Fruit fly (Drosophila melanogaster) whole organism, embryonic: ENCODE measurements around the gene mRpL24.

Experiments
- Atf6 ChIP-seq: fragments of 200-800 bp; sonication (Bioruptor generic); IDR thresholded peaks from 2 replicates; pipeline ENCODE4 v1.3.6; 2022; ENCODE audit warnings: missing biosample characterization, missing genetic modification characterization
- CG14860 ChIP-seq: fragments of 200-800 bp; sonication (Bioruptor generic); IDR thresholded peaks from 3 replicates; pipeline ENCODE4 v1.3.6; 2022; ENCODE audit warnings: missing biosample characterization, missing genetic modification characterization; ENCODE audit not compliant: partially characterized antibody
- CG16813 ChIP-seq: fragments of 200-800 bp; sonication (Bioruptor generic); IDR thresholded peaks from 3 replicates; pipeline ENCODE4 v1.3.6; 2022; ENCODE audit warnings: missing biosample characterization, missing genetic modification characterization; ENCODE audit not compliant: partially characterized antibody
- CG17612 ChIP-seq: fragments of 200-800 bp; sonication (Bioruptor generic); IDR thresholded peaks from 2 replicates; pipeline ENCODE4 v1.3.6; 2022; ENCODE audit warnings: missing biosample characterization, missing genetic modification characterization
- CG17829 ChIP-seq: fragments of 200-800 bp; optimal IDR thresholded peaks from 2 replicates; lab custom pipeline; 2019; ENCODE audit warnings: missing biosample characterization, mild to moderate bottlenecking, missing genetic modification characterization, moderate library complexity
- CG18011 ChIP-seq: fragments of 200-800 bp; sonication (Bioruptor generic); optimal IDR thresholded peaks from 2 replicates; lab custom pipeline; 2017; ENCODE audit warnings: missing biosample characterization, missing genetic modification characterization, mild to moderate bottlenecking, moderate library complexity, missing genotype
- CG18262 ChIP-seq: fragments of 200-800 bp; optimal IDR thresholded peaks from 3 replicates; lab custom pipeline; 2019; ENCODE audit warnings: missing biosample characterization, mild to moderate bottlenecking, missing genetic modification characterization, moderate library complexity
- CG18476 ChIP-seq: fragments of 200-800 bp; sonication (Bioruptor generic); optimal IDR thresholded peaks from 2 replicates; lab custom pipeline; 2016; ENCODE audit warnings: missing biosample characterization, mild to moderate bottlenecking, missing genetic modification characterization
- CG18599 ChIP-seq: fragments of 200-800 bp; sonication (Bioruptor generic); optimal IDR thresholded peaks from 3 replicates; lab custom pipeline; 2017; ENCODE audit warnings: missing biosample characterization, missing genetic modification characterization, mild to moderate bottlenecking, moderate library complexity, missing genetic modification reagents
- CG2712 ChIP-seq: fragments of 200-800 bp; optimal IDR thresholded peaks from 3 replicates; lab custom pipeline; 2019; ENCODE audit warnings: missing biosample characterization, mild to moderate bottlenecking, missing genetic modification characterization, moderate library complexity
- CG2875 ChIP-seq: fragments of 200-800 bp; sonication (Bioruptor generic); optimal IDR thresholded peaks from 2 replicates; lab custom pipeline; 2017; ENCODE audit warnings: missing biosample characterization, mild to moderate bottlenecking, missing genetic modification characterization, missing genetic modification reagents
- CG31388 ChIP-seq: fragments of 200-800 bp; sonication (Bioruptor generic); optimal IDR thresholded peaks from 2 replicates; lab custom pipeline; 2016; ENCODE audit warnings: missing biosample characterization, missing genetic modification characterization
- CG31441 ChIP-seq: fragments of 200-800 bp; sonication (Bioruptor generic); IDR thresholded peaks from 2 replicates; pipeline ENCODE4 v1.3.6; 2022; ENCODE audit warnings: missing biosample characterization, missing genetic modification characterization
- CG7372 ChIP-seq: fragments of 200-800 bp; sonication (Bioruptor generic); IDR thresholded peaks from 2 replicates; pipeline ENCODE4 v1.3.6; 2022; ENCODE audit warnings: missing biosample characterization, missing genetic modification characterization
- CG9797 ChIP-seq: fragments of 200-800 bp; sonication (Bioruptor generic); optimal IDR thresholded peaks from 3 replicates; lab custom pipeline; 2018; ENCODE audit warnings: missing biosample characterization, mild to moderate bottlenecking, missing genetic modification characterization
- CG9817 ChIP-seq: fragments of 200-800 bp; sonication (Bioruptor generic); optimal IDR thresholded peaks from 2 replicates; lab custom pipeline; 2018; ENCODE audit warnings: missing biosample characterization, mild to moderate bottlenecking, missing genetic modification characterization, moderate library complexity
- CHES-1-like ChIP-seq: fragments of 200-800 bp; sonication (Bioruptor generic); optimal IDR thresholded peaks from 2 replicates; lab custom pipeline; 2016; ENCODE audit warnings: missing biosample characterization, missing genetic modification characterization
- D ChIP-seq, 2 experiments: fragments of 200-800 bp in 1 of 2; fragments of >200 bp in 1 of 2; sonication (Bioruptor generic) in 1 of 2; optimal IDR thresholded peaks; 2 replicates in 1 of 2; 3 replicates in 1 of 2; lab custom pipeline; 2017; ENCODE audit warnings: mild to moderate bottlenecking in 1 of 2, missing biosample characterization in 1 of 2, missing genetic modification characterization in 1 of 2, missing genetic modification reagents in 1 of 2
- D19B ChIP-seq: fragments of 200-800 bp; sonication (Bioruptor generic); optimal IDR thresholded peaks from 2 replicates; lab custom pipeline; 2017; ENCODE audit warnings: missing biosample characterization, mild to moderate bottlenecking, missing genetic modification characterization
- Dbx ChIP-seq: fragments of 200-800 bp; sonication (Bioruptor generic); IDR thresholded peaks from 3 replicates; pipeline ENCODE4 v1.3.6; 2022; ENCODE audit warnings: missing biosample characterization, missing genetic modification characterization
- ERR ChIP-seq: fragments of 200-800 bp; sonication (Bioruptor generic); optimal IDR thresholded peaks from 2 replicates; lab custom pipeline; 2016; ENCODE audit warnings: missing biosample characterization, missing genetic modification characterization
- HLH3B ChIP-seq: fragments of 200-800 bp; sonication (Bioruptor generic); IDR thresholded peaks from 2 replicates; pipeline ENCODE4 v1.3.6; 2022; ENCODE audit warnings: missing biosample characterization, missing genetic modification characterization
- Hr39 ChIP-seq: fragments of >200 bp; optimal IDR thresholded peaks from 2 replicates; lab custom pipeline; 2017
- Hsf ChIP-seq: fragments of 200-800 bp; sonication (Bioruptor generic); optimal IDR thresholded peaks from 3 replicates; lab custom pipeline; 2016; ENCODE audit warnings: missing biosample characterization, missing genetic modification characterization
- Oaz ChIP-seq: fragments of 200-800 bp; sonication (Bioruptor generic); IDR thresholded peaks from 2 replicates; pipeline ENCODE4 v1.3.6; 2022; ENCODE audit warnings: missing biosample characterization, missing genetic modification characterization
- Rfx ChIP-seq: fragments of 200-800 bp; sonication (Bioruptor generic); IDR thresholded peaks from 2 replicates; pipeline ENCODE4 v1.3.6; 2022; ENCODE audit warnings: missing biosample characterization, missing genetic modification characterization
- al ChIP-seq: fragments of 200-800 bp; sonication (Bioruptor generic); IDR thresholded peaks from 2 replicates; pipeline ENCODE4 v1.3.6; 2022; ENCODE audit warnings: missing biosample characterization, missing genetic modification characterization
- ase ChIP-seq: fragments of 200-800 bp; sonication (Bioruptor generic); IDR thresholded peaks from 3 replicates; pipeline ENCODE4 v1.3.6; 2022; ENCODE audit warnings: missing biosample characterization, missing genetic modification characterization
- bab2 ChIP-seq: fragments of 200-800 bp; sonication (Bioruptor generic); optimal IDR thresholded peaks from 2 replicates; lab custom pipeline; 2016; ENCODE audit warnings: missing biosample characterization, missing genetic modification characterization
- bcd ChIP-seq: fragments of 200-800 bp; sonication (Bioruptor generic); optimal IDR thresholded peaks from 2 replicates; lab custom pipeline; 2017; ENCODE audit warnings: missing biosample characterization, mild to moderate bottlenecking, missing genetic modification characterization
- corto ChIP-seq: fragments of 200-800 bp; sonication (Bioruptor generic); optimal IDR thresholded peaks from 2 replicates; lab custom pipeline; 2016; ENCODE audit warnings: missing biosample characterization, mild to moderate bottlenecking, missing genetic modification characterization, moderate library complexity
- crp ChIP-seq, 2 experiments: fragments of 200-800 bp; sonication (Bioruptor generic); optimal IDR thresholded peaks; 2 replicates in 1 of 2; 3 replicates in 1 of 2; lab custom pipeline; 2017; ENCODE audit warnings: missing biosample characterization in 2 of 2, missing genetic modification characterization in 2 of 2, mild to moderate bottlenecking in 1 of 2, moderate library complexity in 1 of 2
- dpn ChIP-seq, 2 experiments: fragments of 200-800 bp; sonication (Bioruptor generic); optimal IDR thresholded peaks; 3 replicates each; lab custom pipeline; 2016; ENCODE audit warnings: missing biosample characterization in 2 of 2, missing genetic modification characterization in 2 of 2
- grau ChIP-seq: fragments of 200-800 bp; optimal IDR thresholded peaks from 3 replicates; lab custom pipeline; 2019; ENCODE audit warnings: missing biosample characterization, mild to moderate bottlenecking, missing genetic modification characterization, moderate library complexity
- gro ChIP-seq: fragments of 200-800 bp; sonication (Bioruptor generic); optimal IDR thresholded peaks from 2 replicates; lab custom pipeline; 2016; ENCODE audit warnings: missing biosample characterization, missing genetic modification characterization
- gt ChIP-seq: fragments of 200-800 bp; sonication (Bioruptor generic); IDR thresholded peaks from 2 replicates; pipeline ENCODE4 v1.3.6; 2022; ENCODE audit warnings: missing biosample characterization, missing genetic modification characterization
- jigr1 ChIP-seq: fragments of 200-800 bp; sonication (Bioruptor generic); IDR thresholded peaks from 3 replicates; pipeline ENCODE4 v1.3.6; 2022; ENCODE audit warnings: missing biosample characterization, missing genetic modification characterization
- kah ChIP-seq: fragments of 200-800 bp; sonication (Bioruptor generic); optimal IDR thresholded peaks from 2 replicates; lab custom pipeline; 2018; ENCODE audit warnings: missing biosample characterization, mild to moderate bottlenecking, missing genetic modification characterization
- nerfin-1 ChIP-seq: fragments of 200-800 bp; sonication (Bioruptor generic); optimal IDR thresholded peaks from 3 replicates; lab custom pipeline; 2019; ENCODE audit warnings: missing biosample characterization, mild to moderate bottlenecking, missing genetic modification characterization, moderate library complexity
- nerfin-2 ChIP-seq: fragments of 200-800 bp; sonication (Bioruptor generic); IDR thresholded peaks from 2 replicates; pipeline ENCODE4 v1.3.6; 2022; ENCODE audit warnings: missing biosample characterization, missing genetic modification characterization; ENCODE audit not compliant: partially characterized antibody
- otp ChIP-seq: fragments of 200-800 bp; sonication (Bioruptor generic); IDR thresholded peaks from 3 replicates; pipeline ENCODE4, ENCODE4 v1.3.6; 2022; ENCODE audit warnings: missing biosample characterization, missing genetic modification characterization
- pan ChIP-seq, 4 experiments: fragments of >200 bp in 3 of 4; fragments of 200-800 bp in 1 of 4; sonication (Bioruptor generic) in 1 of 4; optimal IDR thresholded peaks in 3 of 4; IDR thresholded peaks in 1 of 4; 2 replicates each; pipeline versions ENCODE4 v1.3.6 to Lab custom; 2017 to 2022; ENCODE audit warnings: missing biosample characterization in 2 of 4, missing genetic modification characterization in 2 of 4, mixed read lengths in 1 of 4
- row ChIP-seq: fragments of 200-800 bp; sonication (Bioruptor generic); IDR thresholded peaks from 3 replicates; pipeline ENCODE4 v1.3.6; 2022; ENCODE audit warnings: missing biosample characterization, missing genetic modification characterization
- sim ChIP-seq: fragments of 200-800 bp; sonication (Bioruptor generic); IDR thresholded peaks from 2 replicates; pipeline ENCODE4 v1.3.6; 2022; ENCODE audit warnings: missing biosample characterization, missing genetic modification characterization
- sima ChIP-seq: fragments of 200-800 bp; sonication (Bioruptor generic); optimal IDR thresholded peaks from 2 replicates; lab custom pipeline; 2016; ENCODE audit warnings: missing biosample characterization, missing genetic modification characterization
- slp2 ChIP-seq: fragments of 200-800 bp; sonication (Bioruptor generic); optimal IDR thresholded peaks from 2 replicates; lab custom pipeline; 2016; ENCODE audit warnings: missing biosample characterization, missing genetic modification characterization
- sob ChIP-seq: fragments of 200-800 bp; sonication (Bioruptor generic); IDR thresholded peaks from 2 replicates; pipeline ENCODE4 v1.3.6; 2022; ENCODE audit warnings: missing biosample characterization, missing genetic modification characterization
- sug ChIP-seq: fragments of 200-800 bp; optimal IDR thresholded peaks from 2 replicates; lab custom pipeline; 2019; ENCODE audit warnings: missing biosample characterization, mild to moderate bottlenecking, missing genetic modification characterization, moderate library complexity
- zen ChIP-seq: fragments of 200-800 bp; sonication (Bioruptor generic); optimal IDR thresholded peaks from 3 replicates; lab custom pipeline; 2018; ENCODE audit warnings: missing biosample characterization, mild to moderate bottlenecking, missing genetic modification characterization, moderate library complexity

Gene mRpL24

dm6 chr2L:4976988-4977551 is 31.9 kb upstream of the mRpL24 start, which contains the start of the genes Gmd and CG3792 (continued):
- TF ChIP-seq HLH3B (GFP tag; lab: Robert Waterston, UW) (peak; percentile 95), al (GFP tag; lab: Robert Waterston, UW) (peak; percentile 96), D19B (GFP tag; lab: Kevin White, UChicago) (peak; percentile 85), CG14860 (peak; percentile 92), Hr39 (lab: Kevin White, UChicago) (no peak), nerfin-2 (GFP tag; lab: Robert Waterston, UW) (peak; percentile 92), Rfx (peak; percentile 97), sug (peak; percentile 93), CG18262 (tag; lab: Kevin White, UChicago) (peak; percentile 97), CG17612 (peak; percentile 91), CHES-1-like (peak; percentile 92), Oaz (peak; percentile 89), CG31388 (GFP tag; lab: Kevin White, UChicago) (peak; percentile 88), CG16813 (GFP tag; lab: Robert Waterston, UW) (peak; percentile 84), gro (GFP tag; lab: Kevin White, UChicago) (peak; percentile 87), bab2 (GFP tag; lab: Kevin White, UChicago) (peak; percentile 91), gt (peak; percentile 87), row (GFP tag; lab: Robert Waterston, UW) (peak; percentile 99), CG2875 (peak; percentile 88), corto (no peak), sob (GFP tag; lab: Robert Waterston, UW) (peak; percentile 97), slp2 (GFP tag; lab: Kevin White, UChicago) (peak; percentile 94), grau (tag; lab: Kevin White, UChicago) (peak; percentile 95), CG9797 (peak; percentile 45), CG18599 (GFP tag; lab: Kevin White, UChicago) (peak; percentile 96), bcd (peak; percentile 94), pan (optimal IDR thresholded peaks at IDR 0.05; lab: Kevin White, UChicago) (no peak), pan (GFP tag; optimal IDR thresholded peaks at IDR 0.05 in 1 of 2, IDR thresholded peaks at IDR 0.05 in 1 of 2) (peak in 1 of 2 experiments; percentile 96), ERR (GFP tag; lab: Kevin White, UChicago) (peak; percentile 90), CG18011 (GFP tag; lab: Kevin White, UChicago) (peak; percentile 84), sima (GFP tag; lab: Kevin White, UChicago) (peak; percentile 77), sim (GFP tag; lab: Robert Waterston, UW) (peak; percentile 94), nerfin-1 (tag; lab: Kevin White, UChicago) (peak; percentile 93), CG18476 (GFP tag; lab: Kevin White, UChicago) (peak; percentile 93), crp (GFP tag; optimal IDR thresholded peaks at IDR 0.05; lab: Kevin White, UChicago) (peak in 1 of 2 experiments; percentile 69), jigr1 (GFP tag; lab: Robert Waterston, UW) (peak; percentile 91), CG31441 (peak; percentile 97), otp (peak; percentile 89), CG17829 (peak; percentile 95), CG7372 (GFP tag; lab: Robert Waterston, UW) (peak; percentile 96), CG2712 (tag; lab: Kevin White, UChicago) (peak; percentile 97), Dbx (peak; percentile 97), CG9817 (tag; lab: Kevin White, UChicago) (peak; percentile 92), D (optimal IDR thresholded peaks at IDR 0.05; lab: Kevin White, UChicago) (no peak), D (GFP tag; optimal IDR thresholded peaks at IDR 0.05; lab: Kevin White, UChicago) (peak; percentile 90), ase (GFP tag; lab: Robert Waterston, UW) (peak; percentile 94), kah (GFP tag; lab: Kevin White, UChicago) (peak; percentile 87), Atf6 (GFP tag; lab: Robert Waterston, UW) (peak; percentile 97), dpn (GFP tag; optimal IDR thresholded peaks at IDR 0.05; lab: Kevin White, UChicago) (peak; percentile 95 to 96), Hsf (GFP tag; lab: Kevin White, UChicago) (peak; percentile 97), zen (tag; lab: Kevin White, UChicago) (peak; percentile 93)
